Worm (Caenorhabditis elegans): ENCODE results near the gene F21A3.4.

The F21A3.4 gene

DNA sequence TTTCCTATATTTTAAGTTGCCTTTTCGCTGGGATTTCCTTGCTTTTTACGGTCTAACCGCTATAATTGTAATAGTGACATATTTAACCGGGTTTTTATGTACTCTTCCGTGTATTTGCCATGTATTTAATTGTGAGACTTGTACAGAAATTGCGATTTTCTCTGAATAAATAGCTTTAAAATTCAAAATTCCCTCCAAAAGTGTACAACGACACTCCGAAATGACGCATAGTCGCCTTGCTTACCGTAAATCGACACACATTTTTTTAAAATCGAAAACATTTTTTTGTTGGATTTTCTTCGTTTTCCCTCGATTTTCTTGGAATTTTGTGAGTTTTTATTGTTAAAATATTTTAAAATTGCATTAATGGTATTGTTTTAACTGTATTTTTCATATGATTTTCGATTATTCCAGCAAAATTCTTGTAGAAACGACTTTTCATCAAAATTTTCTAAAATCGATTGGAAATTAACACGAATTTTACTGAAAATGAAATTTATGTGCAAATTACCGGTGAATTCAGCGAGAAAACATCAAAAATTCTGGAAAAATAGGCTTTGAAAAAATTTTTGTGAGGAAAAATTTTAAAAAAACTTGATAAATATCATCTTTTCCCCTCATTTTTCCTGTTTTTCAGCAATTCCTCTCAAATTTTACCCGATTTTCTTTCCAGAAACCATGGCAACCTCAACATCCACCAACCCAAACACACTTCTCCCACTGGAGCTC, 33.4 kb downstream of the F21A3.4 start, which contains the start of gene lsm-5 (continued):
- peak in 2 of 3 experiments; percentile 48 to 56 for TF ChIP-seq ceh-82 (tag; optimal IDR thresholded peaks at IDR 0.05)
- peak; percentile 41 for TF ChIP-seq lin-13 (GFP tag; optimal IDR thresholded peaks at IDR 0.05)
- TF ChIP-seq snu-23 (GFP tag; optimal IDR thresholded peaks at IDR 0.05): peak; percentile 62

DNA sequence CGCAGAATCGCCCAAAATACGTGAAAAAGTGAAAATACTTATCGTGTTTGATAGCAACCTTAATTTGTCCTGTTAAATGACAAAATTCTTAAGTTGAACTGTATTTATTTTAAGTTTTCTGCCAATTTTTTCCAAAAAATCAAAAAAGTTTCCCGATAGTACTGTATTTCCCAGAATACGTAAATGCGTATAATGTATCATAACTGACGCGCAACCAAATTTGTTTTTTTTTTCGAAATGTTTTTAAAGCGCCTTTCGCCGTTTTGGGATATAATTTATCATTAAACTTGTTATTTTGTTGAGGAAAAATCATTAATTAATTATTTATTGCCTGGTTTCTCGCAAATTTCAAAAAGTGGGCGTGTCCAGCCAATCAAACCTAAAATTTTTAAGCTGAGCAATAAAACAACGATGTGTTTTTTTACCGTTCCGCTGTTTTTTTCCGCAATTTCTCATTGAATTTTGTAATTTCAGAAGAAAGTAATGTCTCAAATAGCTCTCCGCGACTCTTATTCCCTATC, 34.6 kb downstream of the F21A3.4 start, which contains the start of gene fbxa-95:
TSS of gene fbxa-95 (plus strand) at position 471 of the 521 bp plus-strand sequence.
- TF ChIP-seq elt-2 (tag; optimal IDR thresholded peaks at IDR 0.05): no peak
- TF ChIP-seq nhr-85 (tag): no peak
- no peak for TF ChIP-seq aly-2 (tag; optimal IDR thresholded peaks at IDR 0.05)
- TF ChIP-seq nhr-20 (tag; optimal IDR thresholded peaks at IDR 0.05): no peak
- no peak for TF ChIP-seq jun-1 (tag; optimal IDR thresholded peaks at IDR 0.05)
- TF ChIP-seq ztf-11 (tag; optimal IDR thresholded peaks at IDR 0.05): no peak
- no peak for TF ChIP-seq elt-3 (tag; optimal IDR thresholded peaks at IDR 0.05)
- no peak for TF ChIP-seq mep-1 (tag; optimal IDR thresholded peaks at IDR 0.05)
- no peak for TF ChIP-seq isw-1 (GFP tag; IDR thresholded peaks at IDR 0.05)
- no peak for TF ChIP-seq egl-27 (tag; optimal IDR thresholded peaks at IDR 0.05)
- no peak for TF ChIP-seq blmp-1 (tag; optimal IDR thresholded peaks at IDR 0.05)
- TF ChIP-seq ces-1 (GFP tag; optimal IDR thresholded peaks at IDR 0.05): no peak
- TF ChIP-seq pag-3 (tag; optimal IDR thresholded peaks at IDR 0.05; ENCODE audit: borderline replicate concordance, insufficient read depth): no peak
- no peak for TF ChIP-seq fos-1 (tag; optimal IDR thresholded peaks at IDR 0.05)

DNA sequence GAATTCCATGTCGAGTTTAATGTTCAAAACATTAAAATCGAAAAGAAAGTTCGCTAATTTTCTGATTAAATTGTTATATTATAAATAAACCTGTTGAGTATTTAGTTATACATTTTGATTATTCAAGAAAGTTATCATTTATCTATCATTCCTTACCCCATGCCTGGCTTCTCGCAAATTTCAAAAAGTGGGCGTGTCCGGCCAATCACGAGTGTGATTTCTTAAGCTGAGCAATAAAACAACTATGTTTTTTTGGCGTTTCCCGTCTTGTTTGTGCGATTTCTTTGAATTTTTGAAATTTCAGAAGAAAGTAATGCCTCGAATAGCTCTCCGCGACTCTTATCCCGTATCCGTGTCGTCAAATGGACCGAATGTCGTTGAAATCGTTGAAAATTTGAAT, 36.2 kb downstream of the F21A3.4 start, which contains the start of gene fbxa-94:
TSS of gene fbxa-94 (plus strand) at position 301 of the 400 bp plus-strand sequence.
- TF ChIP-seq lin-14 (GFP tag; optimal IDR thresholded peaks at IDR 0.05) (no peak), blmp-1 (tag; optimal IDR thresholded peaks at IDR 0.05) (no peak), ama-1 (optimal IDR thresholded peaks at IDR 0.05) (no peak), sup-37 (GFP tag; optimal IDR thresholded peaks at IDR 0.05) (no peak), lin-15B (tag; optimal IDR thresholded peaks at IDR 0.05) (no peak), Y116A8C.19 (tag; optimal IDR thresholded peaks at IDR 0.05; ENCODE audit: borderline replicate concordance) (no peak), ceh-88 (GFP tag; IDR thresholded peaks at IDR 0.05) (no peak)

DNA sequence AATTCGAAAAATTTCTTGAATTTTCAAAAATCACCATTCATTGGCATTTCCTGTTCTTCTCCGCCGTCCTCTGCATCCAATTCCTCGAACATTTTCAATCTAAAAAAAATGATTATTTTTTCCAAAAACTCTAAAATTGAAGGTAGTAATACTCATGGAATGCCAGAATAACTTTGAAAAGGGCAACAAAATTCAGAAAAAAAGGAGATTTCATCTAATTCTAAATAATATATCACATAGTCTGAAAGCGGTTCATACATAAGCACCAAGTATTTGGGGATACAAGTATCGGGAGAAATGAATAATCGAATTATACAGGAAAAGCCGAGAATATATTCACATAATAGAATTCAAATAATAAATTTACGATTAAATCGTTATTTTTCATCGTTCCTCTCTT, 38.9 kb downstream of the F21A3.4 start, which contains the start of gene mdt-28:
TSS of gene mdt-28 (minus strand) at position 101 of the 400 bp plus-strand sequence.
- no peak for TF ChIP-seq fos-1 (tag; optimal IDR thresholded peaks at IDR 0.05)
- TF ChIP-seq nhr-20 (tag; optimal IDR thresholded peaks at IDR 0.05): no peak
- TF ChIP-seq ceh-8 (GFP tag; optimal IDR thresholded peaks at IDR 0.05): no peak
- no peak for TF ChIP-seq fkh-8 (tag; optimal IDR thresholded peaks at IDR 0.05)
- TF ChIP-seq sox-4 (tag; optimal IDR thresholded peaks at IDR 0.05): no peak
- TF ChIP-seq ceh-82 (tag; optimal IDR thresholded peaks at IDR 0.05): no peak
- TF ChIP-seq nhr-85 (tag): no peak
- no peak for TF ChIP-seq ztf-11 (tag; optimal IDR thresholded peaks at IDR 0.05)
- TF ChIP-seq unc-130 (tag; optimal IDR thresholded peaks at IDR 0.05): no peak
- TF ChIP-seq tlp-1 (tag; optimal IDR thresholded peaks at IDR 0.05): no peak
- no peak for TF ChIP-seq snu-23 (GFP tag; optimal IDR thresholded peaks at IDR 0.05)
- TF ChIP-seq swsn-7 (tag; optimal IDR thresholded peaks at IDR 0.05): no peak
- no peak for TF ChIP-seq unc-62 (GFP tag; optimal IDR thresholded peaks at IDR 0.05)
- TF ChIP-seq mdl-1 (tag; optimal IDR thresholded peaks at IDR 0.05): no peak
- TF ChIP-seq aly-2 (tag; optimal IDR thresholded peaks at IDR 0.05): no peak

DNA sequence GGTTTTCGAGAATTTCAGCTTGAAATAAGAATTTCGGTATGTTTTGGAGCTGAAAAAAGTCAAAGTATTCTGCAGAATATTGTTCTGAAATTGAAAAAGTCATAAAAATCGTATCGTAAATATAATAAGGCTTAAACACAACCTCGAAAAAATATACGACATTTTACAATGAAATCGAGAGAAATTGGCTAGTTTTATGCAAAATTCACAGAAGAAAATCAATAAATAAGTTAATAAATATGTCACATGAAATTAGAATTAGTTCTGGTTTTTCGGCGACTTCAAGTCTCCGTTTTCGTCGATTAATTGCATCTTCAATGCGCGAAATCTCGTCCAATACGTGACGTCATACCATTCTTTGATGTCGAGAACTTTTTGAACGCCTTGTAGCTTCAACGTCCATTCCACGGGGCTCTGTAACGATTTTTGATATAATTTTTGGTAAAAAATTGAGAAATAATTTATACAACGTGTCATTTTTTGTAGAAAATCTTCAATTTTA, 41.0 kb downstream of the F21A3.4 start, which contains the start of gene atx-3:
TSS of gene atx-3 (minus strand) at position 51 of the 502 bp plus-strand sequence.
- TF ChIP-seq blmp-1 (tag; optimal IDR thresholded peaks at IDR 0.05) (peak; percentile 56), elt-3 (tag; optimal IDR thresholded peaks at IDR 0.05) (peak in 1 of 6 experiments; percentile 19), unc-130 (tag; optimal IDR thresholded peaks at IDR 0.05) (no peak), F16B12.6 (tag; optimal IDR thresholded peaks at IDR 0.05) (no peak), efl-1 (optimal IDR thresholded peaks at IDR 0.05) (no peak), efl-1 (GFP tag; optimal IDR thresholded peaks at IDR 0.05 in 1 of 2) (peak in 1 of 2 experiments; percentile 4), nhr-85 (tag) (peak; percentile 54)
